Fruit fly (Drosophila melanogaster): ENCODE data around the gene Rpn5.

Gene Rpn5

dm6 chr3R:5794267-5795089 lies 5.2 kb downstream of the Rpn5 start, which contains the start of the genes PSMG1 and CG10979 (continued):
- TF ChIP-seq sqz (GFP tag; optimal IDR thresholded peaks at IDR 0.05): peak; percentile 89
- TF ChIP-seq E2f2 (GFP tag; IDR thresholded peaks at IDR 0.05): peak; percentile 38; the same call in 1 of the 2 replicates
- peak; percentile 70 to 96 for TF ChIP-seq insv (GFP tag; optimal IDR thresholded peaks at IDR 0.05)

DNA sequence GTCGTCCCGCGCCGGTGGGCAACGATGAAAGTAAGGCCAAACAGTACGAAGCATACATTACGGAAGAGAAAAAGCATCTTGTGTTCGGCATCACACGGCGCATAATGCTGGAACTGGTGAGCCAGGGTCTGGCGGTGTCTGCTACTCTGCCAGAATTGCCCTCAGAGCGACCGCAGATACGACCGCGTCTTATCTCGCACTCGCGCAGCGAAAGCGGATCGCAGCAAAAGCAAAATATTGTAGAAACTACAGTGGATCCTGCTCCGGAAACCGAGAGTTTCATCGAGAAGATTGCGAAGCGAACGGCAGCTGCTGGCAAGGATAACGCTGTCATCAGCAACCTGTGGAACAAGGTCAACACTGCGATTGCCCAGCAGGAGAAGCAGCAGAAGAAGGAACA lies 8.4 kb downstream of the Rpn5 start:
- no peak for TF ChIP-seq CG14014 (GFP tag; IDR thresholded peaks at IDR 0.05)
- no peak for TF ChIP-seq CG15696 (tag; optimal IDR thresholded peaks at IDR 0.05)
- no peak for TF ChIP-seq CG6854 (GFP tag; optimal IDR thresholded peaks at IDR 0.05)
- TF ChIP-seq crc (GFP tag; optimal IDR thresholded peaks at IDR 0.05): no peak
- TF ChIP-seq CG18619 (GFP tag; optimal IDR thresholded peaks at IDR 0.05): no peak

DNA sequence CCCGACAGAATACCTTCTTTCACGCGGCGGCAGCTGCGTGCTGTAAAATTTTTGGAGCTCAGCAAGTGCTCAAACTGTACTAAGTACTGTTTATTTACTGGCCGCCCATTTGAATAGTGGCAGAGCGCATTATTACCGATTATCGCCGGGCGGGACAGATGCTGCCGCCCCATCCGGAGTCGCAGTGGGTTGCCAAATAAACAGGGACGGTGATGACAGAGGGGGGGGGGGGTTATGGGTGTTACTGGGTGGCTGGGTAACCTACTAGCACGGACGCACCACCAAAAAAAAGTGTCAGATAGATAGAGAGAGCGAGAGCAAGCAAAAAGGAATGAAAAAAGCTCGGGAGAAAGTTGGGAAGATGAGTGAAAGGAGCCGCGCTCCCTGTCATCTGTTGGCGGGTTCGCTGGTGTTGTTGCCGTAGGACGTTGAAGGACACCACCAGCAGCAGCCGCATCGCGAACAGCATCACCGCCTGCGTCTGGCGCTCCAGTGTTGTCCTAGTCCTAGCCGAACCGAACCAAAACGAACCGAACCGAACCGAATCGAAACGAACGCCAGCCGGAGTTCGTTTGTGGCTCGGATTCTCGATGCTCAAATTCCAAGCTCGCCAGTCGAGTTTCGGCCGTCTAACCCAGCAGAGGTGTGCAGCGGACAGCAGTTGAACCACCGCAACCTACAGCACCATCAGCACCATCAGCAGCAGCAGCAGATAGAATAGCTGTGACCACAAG lies 12.6 kb downstream of the Rpn5 start, which contains the start of gene CG11000:
CG11000 (plus strand) TSS at position 626 of the 734 bp plus-strand sequence.
- TF ChIP-seq Dbx (GFP tag; IDR thresholded peaks at IDR 0.05) (0 out of 3 replicates have a peak, but pooled peaks have one; percentile 8), crol (GFP tag; IDR thresholded peaks at IDR 0.05) (peak; percentile 49; the same call in 1 of the 2 replicates), chinmo (GFP tag; IDR thresholded peaks at IDR 0.05; ENCODE audit: partially characterized antibody) (0 out of 4 replicates have a peak, but pooled peaks have one; percentile 21), CG8388 (GFP tag; optimal IDR thresholded peaks at IDR 0.05) (no peak), abd-A (tag; optimal IDR thresholded peaks at IDR 0.05) (peak; percentile 89), CkIIα-i1 (GFP tag; IDR thresholded peaks at IDR 0.05) (no peak), maf-S (GFP tag; optimal IDR thresholded peaks at IDR 0.05) (no peak), Med (GFP tag) (peak; percentile 58), CG31224 (GFP tag; IDR thresholded peaks at IDR 0.05) (peak; percentile 63; the same call in 1 of the 2 replicates), Trl (optimal IDR thresholded peaks at IDR 0.05) (peak in 1 of 2 experiments; percentile 27), Trl (GFP tag; optimal IDR thresholded peaks at IDR 0.05) (no peak), Deaf1 (tag; optimal IDR thresholded peaks at IDR 0.05) (peak; percentile 98)

dm6 chr3R:5813157-5813659 lies 23.9 kb downstream of the Rpn5 start, which contains the start of gene CG42675:
CG42675 (plus strand) TSS chr3R:5813609.
- peak; percentile 25 for TF ChIP-seq Deaf1 (tag; optimal IDR thresholded peaks at IDR 0.05)
- TF ChIP-seq CG32532 (GFP tag; IDR thresholded peaks at IDR 0.05): 0 out of 2 replicates have a peak, but pooled peaks have one; percentile 16
- TF ChIP-seq chinmo (GFP tag; IDR thresholded peaks at IDR 0.05; ENCODE audit: partially characterized antibody): 0 out of 4 replicates have a peak, but pooled peaks have one; percentile 74
- no peak for TF ChIP-seq otp (GFP tag; IDR thresholded peaks at IDR 0.05)
- TF ChIP-seq Drgx (GFP tag; IDR thresholded peaks at IDR 0.05): peak; percentile 27; the same call in 1 of the 2 replicates

DNA sequence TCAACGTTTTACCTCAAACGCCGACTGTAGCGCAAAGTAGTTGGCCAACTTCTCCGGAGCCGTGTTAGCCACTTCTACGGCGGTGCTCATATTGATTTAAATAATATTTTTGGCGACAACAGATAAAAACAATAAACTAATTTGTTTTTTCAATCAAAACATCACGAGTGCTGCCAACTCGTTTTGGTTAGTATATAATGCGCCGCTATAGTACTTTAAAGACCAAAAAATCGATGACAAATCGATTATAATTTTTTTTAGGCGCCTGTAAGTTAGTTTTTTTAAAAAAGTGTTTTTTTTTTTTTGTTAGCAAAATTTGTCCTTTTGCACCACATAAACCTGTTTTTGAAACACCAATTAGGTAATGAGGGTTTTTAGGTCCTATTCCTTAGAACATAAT lies 31.9 kb downstream of the Rpn5 start, which contains the start of gene Hpr1:
Hpr1 (minus strand) TSS at position 198 of the 400 bp plus-strand sequence.
- TF ChIP-seq CG10462 (GFP tag; optimal IDR thresholded peaks at IDR 0.05) (no peak), bowl (GFP tag; IDR thresholded peaks at IDR 0.05) (no peak), NC2α (GFP tag; optimal IDR thresholded peaks at IDR 0.05) (no peak), CG4617 (GFP tag; optimal IDR thresholded peaks at IDR 0.05; ENCODE audit: borderline replicate concordance) (peak; percentile 68), ewg (GFP tag; optimal IDR thresholded peaks at IDR 0.05) (no peak), sna (GFP tag; IDR thresholded peaks at IDR 0.05; ENCODE audit: partially characterized antibody) (peak; percentile 51; the same call in 1 of the 2 replicates), Tbp (GFP tag; optimal IDR thresholded peaks at IDR 0.05) (no peak), CG6683 (GFP tag; optimal IDR thresholded peaks at IDR 0.05) (no peak), unpg (GFP tag; optimal IDR thresholded peaks at IDR 0.05) (no peak), nerfin-2 (GFP tag; IDR thresholded peaks at IDR 0.05; ENCODE audit: partially characterized antibody) (peak; percentile 48; the same call in 1 of the 2 replicates), maf-S (GFP tag; optimal IDR thresholded peaks at IDR 0.05) (no peak), Myb (GFP tag; optimal IDR thresholded peaks at IDR 0.05) (peak; percentile 31), CG3407 (GFP tag; optimal IDR thresholded peaks at IDR 0.05) (no peak), CG3281 (GFP tag; optimal IDR thresholded peaks at IDR 0.05) (no peak), CrebB (tag; optimal IDR thresholded peaks at IDR 0.05) (no peak), aop (GFP tag; IDR thresholded peaks at IDR 0.05) (no peak), CG13287 (GFP tag; IDR thresholded peaks at IDR 0.05; ENCODE audit: partially characterized antibody) (peak; percentile 61), CG3847 (GFP tag; IDR thresholded peaks at IDR 0.05) (0 out of 2 replicates have a peak, but pooled peaks have one; percentile 25)

All from whole organism, embryonic.